Worm (Caenorhabditis elegans) whole organism, L2 larva: ENCODE data around the gene cnc-6.

Experiments
- C34F6.9 ChIP-seq: fragments of 150-350 bp; optimal IDR thresholded peaks from 2 replicates; lab custom pipeline; 2014; ENCODE audit warnings: missing biosample characterization, missing genetic modification characterization
- F13H6.1 ChIP-seq: sonication (generic microtip); optimal IDR thresholded peaks from 2 replicates; lab custom pipeline; 2016; ENCODE audit warnings: missing genetic modification characterization, missing compliant biosample characterization
- R02D3.7 ChIP-seq: fragments of 150-350 bp; optimal IDR thresholded peaks from 2 replicates; lab custom pipeline; 2014; ENCODE audit warnings: missing biosample characterization, missing genetic modification characterization
- Y55F3AM.14 ChIP-seq: fragments of 200-800 bp; sonication (Bioruptor generic); optimal IDR thresholded peaks from 2 replicates; lab custom pipeline; 2018; ENCODE audit warnings: mild to moderate bottlenecking, missing genetic modification characterization, missing compliant biosample characterization
- alr-1 ChIP-seq: fragments of 150-350 bp; optimal IDR thresholded peaks from 2 replicates; lab custom pipeline; 2014; ENCODE audit warnings: missing biosample characterization, missing genetic modification characterization
- blmp-1 ChIP-seq: sonication (generic microtip); optimal IDR thresholded peaks from 2 replicates; lab custom pipeline; 2017; ENCODE audit warnings: missing genetic modification characterization, mild to moderate bottlenecking, missing compliant biosample characterization, antibody characterized with exemption, moderate library complexity; ENCODE audit not compliant: insufficient read depth
- ceh-16 ChIP-seq: fragments of 150-350 bp; optimal IDR thresholded peaks from 2 replicates; lab custom pipeline; 2014; ENCODE audit warnings: missing biosample characterization, missing genetic modification characterization
- ceh-82 ChIP-seq: fragments of 150-350 bp; optimal IDR thresholded peaks from 2 replicates; lab custom pipeline; 2014; ENCODE audit warnings: missing biosample characterization, missing genetic modification characterization
- crh-2 ChIP-seq: sonication (generic microtip); optimal IDR thresholded peaks from 2 replicates; lab custom pipeline; 2017; ENCODE audit warnings: missing biosample characterization, missing genetic modification characterization
- dmd-4 ChIP-seq: sonication (generic microtip); optimal IDR thresholded peaks from 2 replicates; lab custom pipeline; 2017; ENCODE audit warnings: missing biosample characterization, missing genetic modification characterization
- egl-27 ChIP-seq: sonication (generic microtip); optimal IDR thresholded peaks from 3 replicates; lab custom pipeline; 2017; ENCODE audit warnings: missing biosample characterization, missing genetic modification reagents, missing genetic modification characterization
- elt-1 ChIP-seq: fragments of 150-350 bp; optimal IDR thresholded peaks from 2 replicates; lab custom pipeline; 2014; ENCODE audit warnings: missing biosample characterization, missing genetic modification characterization
- fos-1 ChIP-seq: fragments of 150-350 bp; optimal IDR thresholded peaks from 2 replicates; lab custom pipeline; 2014; ENCODE audit warnings: missing biosample characterization, missing genetic modification characterization
- gmeb-1 ChIP-seq: fragments of 150-350 bp; optimal IDR thresholded peaks from 2 replicates; lab custom pipeline; 2014; ENCODE audit warnings: missing biosample characterization, missing genetic modification characterization
- lin-13 ChIP-seq: fragments of 150-350 bp; optimal IDR thresholded peaks from 2 replicates; lab custom pipeline; 2014; ENCODE audit warnings: missing biosample characterization, missing genetic modification reagents, missing genetic modification characterization
- lin-39 ChIP-seq: fragments of 150-350 bp; optimal IDR thresholded peaks from 2 replicates; lab custom pipeline; 2014; ENCODE audit warnings: missing biosample characterization, missing genetic modification reagents, missing genetic modification characterization
- lsy-2 ChIP-seq, 2 experiments: fragments of 150-350 bp in 1 of 2; sonication (generic microtip) in 1 of 2; optimal IDR thresholded peaks; 2 replicates each; lab custom pipeline; 2014 to 2017; ENCODE audit warnings: missing biosample characterization in 2 of 2, missing genetic modification characterization in 2 of 2
- mdl-1 ChIP-seq, 2 experiments: fragments of 150-350 bp in 1 of 2; sonication (generic microtip) in 1 of 2; optimal IDR thresholded peaks; 2 replicates each; lab custom pipeline; 2017; ENCODE audit warnings: missing biosample characterization in 2 of 2, missing genetic modification characterization in 2 of 2
- nhr-11 ChIP-seq: fragments of 150-350 bp; optimal IDR thresholded peaks from 2 replicates; lab custom pipeline; 2014; ENCODE audit warnings: missing biosample characterization, missing genetic modification characterization
- nhr-129 ChIP-seq: fragments of 150-350 bp; optimal IDR thresholded peaks from 2 replicates; lab custom pipeline; 2014; ENCODE audit warnings: missing biosample characterization, missing genetic modification characterization
- nhr-23 ChIP-seq: fragments of 150-350 bp; optimal IDR thresholded peaks from 2 replicates; lab custom pipeline; 2014; ENCODE audit warnings: missing biosample characterization, missing genetic modification reagents, missing genetic modification characterization
- nhr-237 ChIP-seq: fragments of 150-350 bp; optimal IDR thresholded peaks from 2 replicates; lab custom pipeline; 2014; ENCODE audit warnings: missing biosample characterization, missing genetic modification characterization
- sma-3 ChIP-seq: sonication (generic microtip); optimal IDR thresholded peaks from 2 replicates; lab custom pipeline; 2016; ENCODE audit warnings: missing genetic modification reagents, missing genetic modification characterization, missing compliant biosample characterization
- sma-9 ChIP-seq, 2 experiments: fragments of 150-350 bp in 1 of 2; sonication (generic microtip) in 1 of 2; optimal IDR thresholded peaks; 2 replicates each; lab custom pipeline; 2014 to 2016; ENCODE audit warnings: missing genetic modification characterization in 2 of 2, mild to moderate bottlenecking in 1 of 2, missing biosample characterization in 1 of 2, missing compliant biosample characterization in 1 of 2, missing genetic modification reagents in 1 of 2, moderate library complexity in 1 of 2
- snpc-4 ChIP-seq: fragments of 150-350 bp; optimal IDR thresholded peaks from 2 replicates; lab custom pipeline; 2014; ENCODE audit warnings: missing biosample characterization, missing genetic modification characterization
- unc-39 ChIP-seq: fragments of 150-350 bp; optimal IDR thresholded peaks from 2 replicates; lab custom pipeline; 2014; ENCODE audit warnings: missing biosample characterization, missing genetic modification characterization
- unc-55 ChIP-seq: fragments of 150-350 bp; sonication (generic microtip); optimal IDR thresholded peaks from 3 replicates; lab custom pipeline; 2014; ENCODE audit warnings: missing biosample characterization, missing genetic modification reagents, missing genetic modification characterization
- zag-1 ChIP-seq: fragments of 150-350 bp; optimal IDR thresholded peaks from 2 replicates; lab custom pipeline; 2014; ENCODE audit warnings: missing biosample characterization, missing genetic modification characterization
- ztf-11 ChIP-seq: sonication (generic microtip); optimal IDR thresholded peaks from 2 replicates; lab custom pipeline; 2017; ENCODE audit warnings: missing biosample characterization, missing genetic modification characterization
- ztf-4 ChIP-seq: fragments of 150-350 bp; optimal IDR thresholded peaks from 2 replicates; lab custom pipeline; 2014; ENCODE audit warnings: missing biosample characterization, missing genetic modification characterization

Gene cnc-6

DNA sequence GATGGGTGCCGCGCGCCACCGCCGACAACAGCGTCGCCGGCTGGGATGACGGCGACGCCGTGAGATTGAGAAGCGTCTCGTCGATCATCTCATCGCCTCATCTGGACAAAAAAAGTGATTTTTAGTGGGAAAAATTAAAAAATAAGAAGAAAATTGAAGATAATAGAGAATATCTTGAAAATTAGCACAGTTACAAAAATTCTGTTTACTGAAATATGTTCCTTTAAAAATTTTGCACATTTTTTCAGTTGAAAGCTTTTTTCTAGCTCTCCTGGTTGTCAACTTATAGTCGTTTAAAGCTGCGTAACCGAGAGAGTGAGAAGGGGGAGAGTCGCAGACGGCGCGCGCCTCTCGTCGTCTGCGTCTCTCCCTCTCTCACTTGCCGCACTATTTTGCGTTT is 30.3 kb upstream of the cnc-6 start, which contains the start of gene ser-4:
Gene ser-4, minus strand, starts transcription at position 101 of the 400 bp plus-strand sequence.
- TF ChIP-seq mdl-1 (tag; optimal IDR thresholded peaks at IDR 0.05; lab: Kevin White, UChicago) (no peak), ceh-82 (tag; lab: Kevin White, UChicago) (no peak), R02D3.7 (tag; lab: Kevin White, UChicago) (no peak), C34F6.9 (tag; lab: Kevin White, UChicago) (no peak), sma-3 (GFP tag; lab: Kevin White, UChicago) (no peak)

DNA sequence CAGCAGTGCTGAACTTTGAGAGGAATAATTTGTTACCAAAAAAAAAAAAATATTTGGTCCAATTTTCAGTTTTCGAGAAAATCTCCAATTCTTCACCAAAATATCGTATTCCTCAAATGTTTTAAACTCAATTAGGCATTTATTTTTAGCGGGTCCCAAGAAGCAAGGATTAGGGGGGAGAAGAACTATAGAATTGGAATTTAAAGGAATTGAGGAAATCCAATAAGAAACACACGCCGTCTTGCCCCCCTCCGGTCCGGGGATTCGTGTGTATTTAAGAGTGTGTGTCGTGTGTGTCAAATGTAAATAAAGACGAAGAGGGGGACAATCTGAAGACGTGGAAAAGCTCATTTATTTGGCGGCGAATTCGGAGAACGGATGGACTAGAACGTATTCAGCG is 29.9 kb upstream of the cnc-6 start:
- no peak for TF ChIP-seq dmd-4 (tag; lab: Kevin White, UChicago)
- TF ChIP-seq lsy-2 (tag; optimal IDR thresholded peaks at IDR 0.05; lab: Kevin White, UChicago): no peak
- no peak for TF ChIP-seq gmeb-1 (tag; lab: Kevin White, UChicago)
- no peak for TF ChIP-seq nhr-23 (tag; lab: Kevin White, UChicago)
- TF ChIP-seq sma-9 (GFP tag; optimal IDR thresholded peaks at IDR 0.05; lab: Kevin White, UChicago): no peak
- TF ChIP-seq sma-9 (tag; optimal IDR thresholded peaks at IDR 0.05; lab: Kevin White, UChicago): no peak
- no peak for TF ChIP-seq F13H6.1
- TF ChIP-seq ceh-82 (tag; lab: Kevin White, UChicago): no peak

DNA sequence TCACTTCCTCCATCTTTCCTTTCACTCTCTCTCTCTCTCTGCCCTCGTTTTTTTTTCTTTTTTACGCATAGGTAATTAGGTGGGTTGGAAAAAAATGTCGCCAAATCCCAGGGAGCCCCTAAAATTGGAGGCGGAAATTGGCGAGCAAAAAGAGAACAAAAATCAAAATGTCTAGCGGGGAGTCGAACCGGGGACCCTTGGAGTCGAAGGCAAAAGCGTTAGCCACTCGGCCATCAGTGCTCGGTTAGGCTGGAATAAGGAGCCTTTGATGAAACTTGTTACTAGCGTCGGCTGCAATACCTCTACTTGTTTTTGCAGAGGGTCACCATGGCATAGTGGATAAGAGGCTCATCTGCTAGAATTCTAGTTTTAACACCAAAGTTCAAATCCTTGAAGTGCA is 20.2 kb upstream of the cnc-6 start:
- no peak for TF ChIP-seq sma-3 (GFP tag; lab: Kevin White, UChicago)
- TF ChIP-seq unc-55 (GFP tag; lab: Kevin White, UChicago): peak; percentile 20
- TF ChIP-seq nhr-237 (tag; lab: Kevin White, UChicago): no peak
- no peak for TF ChIP-seq lin-13 (GFP tag; lab: Kevin White, UChicago)

DNA sequence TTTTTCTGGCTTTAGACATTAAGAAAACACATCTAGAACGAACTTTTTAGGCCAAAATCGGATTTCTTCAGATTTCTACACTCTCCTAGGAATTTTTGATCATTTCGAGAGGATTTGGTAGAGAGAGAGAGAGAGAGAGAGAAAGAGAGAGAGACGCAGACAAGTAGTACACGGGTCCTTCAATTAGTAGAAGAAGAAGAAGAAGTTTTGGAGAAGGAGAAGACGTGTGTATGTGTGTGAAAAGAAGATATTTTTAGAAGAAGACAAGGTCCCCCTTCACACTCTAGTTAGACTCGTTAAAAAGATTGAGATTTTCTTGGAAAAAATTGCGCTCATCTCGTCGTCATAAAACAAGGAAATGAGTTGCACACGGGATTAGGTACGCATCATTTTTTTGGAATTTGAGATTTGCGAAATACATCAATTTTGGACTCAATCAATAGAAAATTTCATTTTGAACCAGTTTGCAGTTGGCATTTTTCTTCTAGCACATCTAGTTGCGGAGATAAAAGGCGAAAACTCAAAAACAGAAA is 19.8 kb upstream of the cnc-6 start:
- no peak for TF ChIP-seq blmp-1 (tag; lab: Kevin White, UChicago)
- no peak for TF ChIP-seq F13H6.1
- no peak for TF ChIP-seq nhr-11 (tag; lab: Kevin White, UChicago)
- peak; percentile 9 for TF ChIP-seq C34F6.9 (tag; lab: Kevin White, UChicago)
- TF ChIP-seq nhr-237 (tag; lab: Kevin White, UChicago): no peak
- TF ChIP-seq egl-27 (tag; lab: Kevin White, UChicago): no peak
- peak in 1 of 2 experiments; percentile 3 for TF ChIP-seq lsy-2 (tag; optimal IDR thresholded peaks at IDR 0.05; lab: Kevin White, UChicago)
- TF ChIP-seq fos-1 (tag; lab: Kevin White, UChicago): no peak
- no peak for TF ChIP-seq nhr-129 (tag; lab: Kevin White, UChicago)
- no peak for TF ChIP-seq R02D3.7 (tag; lab: Kevin White, UChicago)
- no peak for TF ChIP-seq ztf-11
- no peak for TF ChIP-seq ceh-16 (tag; lab: Kevin White, UChicago)
- TF ChIP-seq elt-1 (tag; lab: Kevin White, UChicago): no peak
- TF ChIP-seq lin-39 (tag; lab: Kevin White, UChicago): no peak
- no peak for TF ChIP-seq mdl-1 (tag; optimal IDR thresholded peaks at IDR 0.05; lab: Kevin White, UChicago)
- peak; percentile 41 for TF ChIP-seq sma-9 (GFP tag; optimal IDR thresholded peaks at IDR 0.05; lab: Kevin White, UChicago)
- no peak for TF ChIP-seq sma-9 (tag; optimal IDR thresholded peaks at IDR 0.05; lab: Kevin White, UChicago)
- TF ChIP-seq unc-55 (GFP tag; lab: Kevin White, UChicago): no peak
- TF ChIP-seq, all 48 proteins: peak for 3

DNA sequence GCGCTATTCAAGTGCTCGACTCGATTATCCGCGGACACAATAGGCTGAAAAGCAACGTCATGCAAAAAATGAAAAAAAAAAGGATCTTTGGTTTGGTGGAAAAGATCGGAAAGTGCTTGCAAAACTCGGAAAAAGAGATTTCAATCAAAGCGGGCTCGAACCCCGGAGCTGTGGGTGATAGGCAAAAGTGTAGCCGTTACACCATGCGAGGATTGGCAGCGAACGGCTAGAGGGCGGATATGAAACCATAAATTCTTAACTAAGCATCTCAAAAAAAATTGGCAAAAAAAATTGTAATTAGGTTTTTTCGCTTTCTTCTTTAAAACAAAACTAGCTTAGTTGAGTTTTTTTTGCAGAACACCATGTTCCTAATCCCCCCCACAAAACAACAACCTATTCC is 18.8 kb upstream of the cnc-6 start:
- TF ChIP-seq sma-9 (GFP tag; optimal IDR thresholded peaks at IDR 0.05; lab: Kevin White, UChicago): peak; percentile 11
- TF ChIP-seq sma-9 (tag; optimal IDR thresholded peaks at IDR 0.05; lab: Kevin White, UChicago): no peak
- no peak for TF ChIP-seq ceh-16 (tag; lab: Kevin White, UChicago)
- no peak for TF ChIP-seq crh-2 (tag; lab: Kevin White, UChicago)

DNA sequence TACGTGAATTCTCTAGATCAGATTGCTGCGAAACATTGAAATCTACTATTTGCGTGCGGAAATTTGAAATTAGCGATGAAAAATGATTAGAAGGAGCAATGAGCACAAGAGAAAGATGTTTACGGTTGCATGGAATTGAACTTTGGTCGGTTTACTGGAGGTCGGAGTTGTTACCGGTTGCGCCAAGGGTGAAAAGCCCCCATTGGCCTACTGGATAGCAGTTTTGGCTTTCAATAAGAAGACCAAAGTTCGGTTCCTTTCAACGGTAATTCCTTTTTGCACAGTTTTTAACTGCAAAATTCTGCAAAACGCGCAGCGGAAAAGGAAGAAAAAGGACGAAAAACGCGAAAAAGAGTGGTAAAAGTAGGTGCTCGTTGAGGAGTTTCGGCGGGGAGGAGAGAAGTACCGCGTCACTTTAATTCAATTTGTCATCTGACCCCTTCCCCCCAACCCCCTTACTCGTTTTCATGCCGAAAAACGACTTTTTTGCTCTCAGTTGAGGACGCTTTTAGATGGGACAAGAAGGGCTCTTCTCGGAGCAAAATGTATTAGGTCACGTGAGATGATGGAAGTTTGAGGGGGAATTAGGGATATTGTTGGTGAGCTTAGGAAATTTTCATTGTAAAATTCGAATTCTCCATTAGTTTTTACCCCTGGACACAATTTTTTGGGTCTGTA is 17.7 kb upstream of the cnc-6 start:
- TF ChIP-seq lin-13 (GFP tag; lab: Kevin White, UChicago) (no peak), zag-1 (tag; lab: Kevin White, UChicago) (peak; percentile 6), unc-55 (GFP tag; lab: Kevin White, UChicago) (no peak)

DNA sequence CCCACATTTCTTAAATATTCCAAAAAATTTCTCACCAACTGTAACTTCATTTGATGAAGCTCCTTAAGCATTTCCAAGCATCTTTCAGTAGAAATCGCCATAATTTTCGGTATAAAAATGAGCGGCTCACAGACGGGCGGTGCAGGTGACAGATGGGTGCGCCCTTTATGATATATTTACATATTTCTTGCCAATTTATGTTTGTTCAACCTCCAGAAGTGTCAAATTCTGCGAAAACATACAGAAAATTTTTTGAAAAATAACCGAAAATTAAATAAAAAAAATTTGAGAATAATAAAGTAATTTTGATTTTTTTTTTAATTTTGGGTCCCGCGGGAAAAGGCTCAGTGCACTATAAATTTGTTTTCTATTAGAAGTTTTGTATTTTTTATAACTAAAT is 8.5 kb upstream of the cnc-6 start, which contains the start of gene Y46E12A.3:
Gene Y46E12A.3, minus strand, starts transcription at position 101 of the 400 bp plus-strand sequence.
- TF ChIP-seq Y55F3AM.14 (no peak), snpc-4 (tag; lab: Kevin White, UChicago) (no peak), elt-1 (tag; lab: Kevin White, UChicago) (no peak), sma-3 (GFP tag; lab: Kevin White, UChicago) (no peak), nhr-23 (tag; lab: Kevin White, UChicago) (no peak), ztf-4 (tag; lab: Kevin White, UChicago) (no peak), R02D3.7 (tag; lab: Kevin White, UChicago) (no peak), alr-1 (tag; lab: Kevin White, UChicago) (no peak), mdl-1 (tag; optimal IDR thresholded peaks at IDR 0.05; lab: Kevin White, UChicago) (no peak), unc-39 (tag; lab: Kevin White, UChicago) (no peak)
- TF ChIP-seq, all 48 proteins: peak for 0
